Worm (Caenorhabditis elegans): Measurements from ENCODE around the gene rap-3.

The rap-3 gene

DNA sequence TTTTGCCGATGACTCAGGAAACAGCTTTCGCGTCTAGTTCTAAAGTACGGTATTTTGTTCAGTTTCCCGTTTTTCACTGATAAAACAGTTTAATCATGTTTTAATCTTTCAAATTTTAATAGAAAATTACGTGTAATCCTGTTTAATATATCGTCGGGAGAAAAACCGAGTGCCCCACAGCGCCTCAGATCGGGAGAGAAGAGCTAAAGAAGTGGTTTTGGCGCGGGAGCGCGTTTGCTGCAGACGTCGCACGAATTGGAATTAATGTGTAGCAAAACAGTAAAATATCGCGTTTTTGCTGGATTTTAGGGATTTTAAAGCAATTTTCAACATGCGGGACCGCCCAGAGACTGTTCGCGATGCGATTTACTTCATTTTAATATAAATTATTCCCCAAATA is 23.6 kb downstream of the rap-3 start:
- peak; percentile 74 for TF ChIP-seq aptf-2 (GFP tag; conservative IDR thresholded peaks at IDR 0.05)
- TF ChIP-seq ceh-100 (GFP tag; IDR thresholded peaks at IDR 0.05) = peak; percentile 89
- TF ChIP-seq ztf-28 (GFP tag; IDR thresholded peaks at IDR 0.05) = peak; percentile 78; the same call in 1 of the 2 replicates
- TF ChIP-seq D2030.7 (GFP tag; IDR thresholded peaks at IDR 0.05) = peak; percentile 49
- 0 out of 2 replicates have a peak, but pooled peaks have one; percentile 45 for TF ChIP-seq dox-1 (GFP tag; IDR thresholded peaks at IDR 0.05)
- TF ChIP-seq C17E4.6 (GFP tag; IDR thresholded peaks at IDR 0.05) = peak; percentile 27; the same call in 1 of the 2 replicates
- TF ChIP-seq ztf-25 (GFP tag; IDR thresholded peaks at IDR 0.05) = peak; percentile 81
- peak; percentile 77 for TF ChIP-seq mcd-1 (GFP tag; IDR thresholded peaks at IDR 0.05)
- TF ChIP-seq attf-3 (GFP tag; conservative IDR thresholded peaks at IDR 0.05) = 0 out of 2 replicates have a peak, but pooled peaks have one; percentile 38
- TF ChIP-seq egrh-3 (GFP tag; IDR thresholded peaks at IDR 0.05) = peak; percentile 47; the same call in 1 of the 2 replicates

DNA sequence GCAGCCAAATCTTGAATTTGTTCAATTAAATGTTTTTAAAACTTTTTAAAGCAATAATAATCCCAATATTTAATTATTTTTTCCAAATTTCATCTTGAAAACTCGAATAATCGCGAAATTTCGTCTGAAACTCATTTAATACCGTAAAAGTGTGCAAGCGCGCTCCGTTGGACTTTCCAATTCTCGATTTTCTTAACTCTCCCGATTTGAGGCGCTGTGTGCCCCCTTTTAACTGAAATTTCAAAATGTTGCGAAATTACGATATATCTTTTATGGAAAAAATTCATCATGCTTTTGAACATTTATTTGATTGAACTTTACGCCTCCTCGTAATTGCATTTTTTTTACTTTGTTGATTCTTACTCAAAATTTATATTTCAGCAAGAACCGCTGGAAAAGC is 25.3 kb downstream of the rap-3 start, which contains the start of gene R07H5.11:
R07H5.11 (plus strand) TSS at position 380 of the 400 bp plus-strand sequence.
- TF ChIP-seq cebp-1 (GFP tag; IDR thresholded peaks at IDR 0.05) (peak; percentile 78), cebp-1 (tag; optimal IDR thresholded peaks at IDR 0.05) (peak; percentile 70), mcd-1 (GFP tag; IDR thresholded peaks at IDR 0.05) (peak; percentile 60)

DNA sequence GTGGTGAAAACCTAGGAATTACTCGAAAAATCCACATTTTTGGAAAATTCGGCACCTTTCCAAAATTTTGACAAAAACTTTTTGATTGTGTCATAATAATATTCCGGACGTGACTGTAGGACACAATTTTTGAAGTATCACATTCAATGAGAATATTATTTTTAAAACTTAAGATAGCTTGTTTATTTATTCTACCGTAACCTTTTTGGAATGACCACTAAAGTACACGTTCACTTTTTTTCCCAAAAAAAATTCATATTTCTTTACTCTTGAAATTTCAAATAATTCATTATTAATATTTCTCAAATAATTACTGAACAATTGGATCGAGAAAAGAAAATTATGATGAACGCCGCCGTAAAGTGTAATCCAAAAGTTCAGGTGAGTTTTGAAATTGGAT is 30.1 kb downstream of the rap-3 start, which contains the start of gene R07H5.9:
R07H5.9 (plus strand) TSS at position 301 of the 400 bp plus-strand sequence.
- TF ChIP-seq fkh-3 (tag; optimal IDR thresholded peaks at IDR 0.05) = no peak
- no peak for TF ChIP-seq bed-2 (GFP tag; IDR thresholded peaks at IDR 0.05)
- no peak for TF ChIP-seq dpff-1 (tag; optimal IDR thresholded peaks at IDR 0.05)
- TF ChIP-seq somi-1 (GFP tag; optimal IDR thresholded peaks at IDR 0.05) = no peak
- no peak for TF ChIP-seq akir-1 (GFP tag; optimal IDR thresholded peaks at IDR 0.05)
- no peak for TF ChIP-seq rpc-1 (optimal IDR thresholded peaks at IDR 0.05)
- no peak for TF ChIP-seq rpc-1 (tag; optimal IDR thresholded peaks at IDR 0.05)
- TF ChIP-seq lsy-27 (tag; optimal IDR thresholded peaks at IDR 0.05; ENCODE audit: borderline replicate concordance, insufficient read depth) = no peak
- no peak for TF ChIP-seq F52B5.7 (tag; optimal IDR thresholded peaks at IDR 0.05)
- no peak for TF ChIP-seq ztf-25 (GFP tag; IDR thresholded peaks at IDR 0.05)
- TF ChIP-seq gei-17 (GFP tag; optimal IDR thresholded peaks at IDR 0.05) = no peak
- TF ChIP-seq ets-4 (GFP tag; optimal IDR thresholded peaks at IDR 0.05) = no peak
- no peak for TF ChIP-seq nfyb-1 (GFP tag; IDR thresholded peaks at IDR 0.05)
- no peak for TF ChIP-seq mel-28 (tag; optimal IDR thresholded peaks at IDR 0.05; ENCODE audit: borderline replicate concordance)

DNA sequence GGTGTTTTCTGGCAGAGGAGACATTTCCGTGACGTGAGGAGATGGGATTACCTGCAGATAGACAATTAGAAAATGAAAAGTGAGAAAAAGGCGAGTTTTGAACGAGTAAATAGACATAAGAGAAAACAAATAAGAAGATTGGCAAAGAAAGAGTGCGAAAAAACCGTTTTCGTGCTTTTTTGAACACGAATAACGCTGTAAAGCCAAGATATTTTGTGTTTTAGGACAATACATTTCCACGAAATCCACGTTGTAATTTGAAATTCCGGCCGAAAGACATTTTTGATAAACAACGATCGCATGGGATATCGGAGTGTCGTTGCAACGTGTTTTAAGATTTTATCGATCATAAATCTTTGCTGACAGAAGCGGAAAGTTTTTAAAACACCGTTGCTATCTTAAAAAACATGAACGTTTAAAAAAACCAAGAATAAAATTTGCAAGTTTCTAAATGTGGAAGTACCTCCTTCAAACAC is 33.8 kb downstream of the rap-3 start, which contains the start of gene adk-1:
adk-1 (minus strand) TSS at position 51 of the 476 bp plus-strand sequence.
- TF ChIP-seq attf-3 (GFP tag; conservative IDR thresholded peaks at IDR 0.05) (peak; percentile 83), lsl-1 (GFP tag; optimal IDR thresholded peaks at IDR 0.05) (no peak), K11D2.4 (GFP tag; IDR thresholded peaks at IDR 0.05) (no peak), ztf-25 (GFP tag; IDR thresholded peaks at IDR 0.05) (no peak), nhr-120 (GFP tag; IDR thresholded peaks at IDR 0.05) (no peak)

DNA sequence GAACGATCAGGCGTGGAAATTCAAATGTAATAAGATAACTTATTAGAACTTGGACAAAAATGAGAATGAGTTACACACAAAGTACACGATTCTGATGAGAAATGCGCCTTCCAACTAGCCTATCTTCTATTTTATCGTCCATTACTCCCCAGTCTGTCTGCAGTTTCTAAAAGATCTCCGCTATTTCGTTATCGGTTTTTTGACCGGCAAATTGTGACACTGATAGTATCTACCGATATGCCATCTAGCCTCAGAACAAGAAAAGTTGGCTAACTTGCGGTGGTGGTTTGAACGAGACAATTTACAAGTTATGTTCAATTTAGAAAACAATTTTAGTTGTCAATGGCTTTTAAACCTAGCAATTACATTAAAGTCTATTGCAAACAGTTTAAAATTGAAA is 34.5 kb downstream of the rap-3 start:
- TF ChIP-seq T07F8.4 (tag; optimal IDR thresholded peaks at IDR 0.05) (no peak), snpc-3.4 (tag; optimal IDR thresholded peaks at IDR 0.05) (no peak), nhr-80 (tag; optimal IDR thresholded peaks at IDR 0.05) (peak; percentile 70), tlf-1 (GFP tag; optimal IDR thresholded peaks at IDR 0.05) (no peak), ceh-27 (GFP tag; optimal IDR thresholded peaks at IDR 0.05) (no peak), ztf-26 (tag; optimal IDR thresholded peaks at IDR 0.05) (no peak), D2030.7 (GFP tag; IDR thresholded peaks at IDR 0.05) (no peak), ztf-25 (GFP tag; IDR thresholded peaks at IDR 0.05) (no peak)

Measured in whole organism, young adult.